Worm (Caenorhabditis elegans): ENCODE results near the gene trul-1.

DNA sequence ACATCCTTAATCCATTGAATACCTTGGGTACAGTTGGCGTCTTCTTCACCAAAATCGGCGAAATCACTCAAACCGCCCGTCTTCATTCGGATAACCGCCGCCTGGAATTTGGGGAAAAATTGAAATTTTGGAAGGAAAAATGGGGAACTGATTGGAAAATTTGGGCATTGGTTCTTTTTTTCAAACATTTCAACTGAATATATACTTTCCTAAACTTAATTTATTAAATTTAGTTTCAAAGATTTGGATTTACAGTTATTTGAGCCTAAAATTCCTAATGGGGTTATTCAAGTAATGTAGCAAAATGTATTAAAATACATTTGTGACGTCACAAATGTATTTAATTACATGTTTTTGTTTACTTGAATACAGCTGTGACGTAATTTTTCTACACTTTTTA, 44.7 kb downstream of the trul-1 start, which contains the start of gene laat-1:
- TF ChIP-seq ceh-27 (GFP tag; optimal IDR thresholded peaks at IDR 0.05) (no peak), lin-35 (GFP tag; optimal IDR thresholded peaks at IDR 0.05) (no peak), F49E8.2 (tag; optimal IDR thresholded peaks at IDR 0.05; ENCODE audit: insufficient read depth) (no peak), unc-62 (GFP tag; optimal IDR thresholded peaks at IDR 0.05) (no peak), egl-44 (GFP tag; IDR thresholded peaks at IDR 0.05) (no peak)

All from whole organism, young adult.